Worm (Caenorhabditis elegans): ENCODE results near the gene gsto-2.

ce11 chrIII:8552125-8552524 lies 2.4 kb upstream of the gsto-2 start, which contains the start of gene C02D5.4:
- TF ChIP-seq ama-1 (optimal IDR thresholded peaks at IDR 0.05) (no peak), ama-1 (GFP tag; optimal IDR thresholded peaks at IDR 0.05) (no peak), pha-4 (tag; optimal IDR thresholded peaks at IDR 0.05) (no peak), mes-4 (tag; optimal IDR thresholded peaks at IDR 0.05) (no peak), attf-3 (GFP tag; conservative IDR thresholded peaks at IDR 0.05) (no peak), dpl-1 (GFP tag; optimal IDR thresholded peaks at IDR 0.05) (no peak), unc-130 (GFP tag; optimal IDR thresholded peaks at IDR 0.05) (no peak), rec-8 (tag; optimal IDR thresholded peaks at IDR 0.05) (no peak), lsl-1 (GFP tag; optimal IDR thresholded peaks at IDR 0.05) (no peak), madf-8 (GFP tag; conservative IDR thresholded peaks at IDR 0.05) (no peak), him-1 (tag; optimal IDR thresholded peaks at IDR 0.05) (no peak), akir-1 (GFP tag; optimal IDR thresholded peaks at IDR 0.05) (no peak)
